Worm (Caenorhabditis elegans): ENCODE measurements around the gene dcn-1.

The dcn-1 gene

DNA sequence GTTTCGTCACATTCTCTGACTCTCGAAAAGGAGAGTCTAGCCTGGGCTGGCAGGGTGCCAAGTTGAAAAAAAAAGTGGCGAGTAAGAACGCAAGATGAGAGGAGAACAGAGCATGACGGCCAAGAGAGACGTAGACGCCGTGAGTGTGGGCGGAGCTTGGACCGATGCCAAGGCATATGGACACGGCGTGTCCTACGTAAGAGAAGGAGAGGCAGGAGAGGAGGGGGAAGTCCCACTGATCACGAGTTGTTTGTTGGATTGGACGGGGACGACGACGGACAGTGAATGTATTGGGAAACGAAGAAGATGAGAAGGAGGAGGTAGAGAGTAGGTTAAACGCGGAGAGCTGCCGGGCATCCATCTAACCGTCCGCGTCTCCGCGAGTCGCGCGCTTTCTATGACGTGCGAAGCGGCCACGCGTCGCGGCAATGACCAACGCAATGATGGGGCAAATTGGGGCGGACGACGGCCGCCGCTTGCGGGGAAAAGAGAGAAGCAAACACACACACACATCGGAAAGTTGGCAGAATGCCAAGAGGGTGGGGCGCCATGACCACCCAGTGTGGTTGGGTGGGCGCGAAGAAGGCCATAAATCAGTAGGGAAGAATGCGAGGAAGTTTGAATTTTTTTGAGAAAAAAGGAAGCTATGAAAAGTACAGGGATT lies 31.6 kb upstream of the dcn-1 start:
- TF ChIP-seq unc-39 (tag; optimal IDR thresholded peaks at IDR 0.05) (no peak), nhr-6 (tag; optimal IDR thresholded peaks at IDR 0.05) (peak; percentile 96), crh-2 (tag; optimal IDR thresholded peaks at IDR 0.05) (peak; percentile 97), nhr-77 (tag; optimal IDR thresholded peaks at IDR 0.05) (peak; percentile 27), nhr-237 (tag; optimal IDR thresholded peaks at IDR 0.05) (peak; percentile 58), nhr-12 (tag; optimal IDR thresholded peaks at IDR 0.05) (peak; percentile 67), F13H6.1 (tag; optimal IDR thresholded peaks at IDR 0.05) (peak; percentile 100), Y55F3AM.14 (GFP tag; optimal IDR thresholded peaks at IDR 0.05) (peak; percentile 99), elt-3 (tag; optimal IDR thresholded peaks at IDR 0.05) (no peak), nhr-129 (tag; optimal IDR thresholded peaks at IDR 0.05) (peak; percentile 96), snpc-4 (tag; optimal IDR thresholded peaks at IDR 0.05) (peak; percentile 91), lin-39 (tag; optimal IDR thresholded peaks at IDR 0.05) (peak; percentile 69), dmd-4 (tag; optimal IDR thresholded peaks at IDR 0.05) (peak; percentile 15), zag-1 (tag; optimal IDR thresholded peaks at IDR 0.05) (peak; percentile 95), sma-9 (GFP tag; optimal IDR thresholded peaks at IDR 0.05) (peak; percentile 100), sma-9 (tag; optimal IDR thresholded peaks at IDR 0.05) (peak; percentile 97), lin-13 (GFP tag; optimal IDR thresholded peaks at IDR 0.05) (peak; percentile 94), alr-1 (tag; optimal IDR thresholded peaks at IDR 0.05) (no peak), fos-1 (tag; optimal IDR thresholded peaks at IDR 0.05) (peak; percentile 94), unc-55 (GFP tag; optimal IDR thresholded peaks at IDR 0.05) (peak; percentile 87), nhr-25 (tag; optimal IDR thresholded peaks at IDR 0.05) (peak; percentile 98), ceh-82 (tag; optimal IDR thresholded peaks at IDR 0.05) (peak; percentile 74), blmp-1 (tag; optimal IDR thresholded peaks at IDR 0.05; ENCODE audit: insufficient read depth) (peak; percentile 82), nhr-23 (tag; optimal IDR thresholded peaks at IDR 0.05) (no peak), ztf-11 (tag; optimal IDR thresholded peaks at IDR 0.05) (peak; percentile 55), lsy-2 (tag; optimal IDR thresholded peaks at IDR 0.05) (peak; percentile 86 to 95), gmeb-1 (tag; optimal IDR thresholded peaks at IDR 0.05) (peak; percentile 78), skn-1 (tag; optimal IDR thresholded peaks at IDR 0.05) (peak; percentile 54), sma-3 (GFP tag; optimal IDR thresholded peaks at IDR 0.05) (peak; percentile 99), C34F6.9 (tag; optimal IDR thresholded peaks at IDR 0.05) (peak; percentile 96), ama-1 (optimal IDR thresholded peaks at IDR 0.05) (no peak), elt-1 (tag; optimal IDR thresholded peaks at IDR 0.05) (peak; percentile 30), nhr-11 (tag; optimal IDR thresholded peaks at IDR 0.05) (peak; percentile 70), mbf-1 (tag; optimal IDR thresholded peaks at IDR 0.05) (no peak), sem-4 (tag; optimal IDR thresholded peaks at IDR 0.05) (peak; percentile 99), lin-11 (tag; optimal IDR thresholded peaks at IDR 0.05) (peak; percentile 95), unc-62 (GFP tag; optimal IDR thresholded peaks at IDR 0.05) (peak; percentile 85), ceh-16 (tag; optimal IDR thresholded peaks at IDR 0.05) (peak; percentile 93), mdl-1 (tag; optimal IDR thresholded peaks at IDR 0.05) (peak; percentile 94 to 97), ztf-4 (tag; optimal IDR thresholded peaks at IDR 0.05) (peak; percentile 97), nhr-21 (tag; optimal IDR thresholded peaks at IDR 0.05) (peak; percentile 99), peb-1 (tag; optimal IDR thresholded peaks at IDR 0.05) (peak; percentile 90), ZK546.5 (tag; optimal IDR thresholded peaks at IDR 0.05) (peak; percentile 57), R02D3.7 (tag; optimal IDR thresholded peaks at IDR 0.05) (peak; percentile 3), egl-27 (tag; optimal IDR thresholded peaks at IDR 0.05) (peak; percentile 98), nhr-10 (tag; optimal IDR thresholded peaks at IDR 0.05) (peak; percentile 66), ztf-1 (GFP tag; conservative IDR thresholded peaks at IDR 0.05) (no peak), aly-2 (tag; optimal IDR thresholded peaks at IDR 0.05) (no peak), mab-5 (tag; optimal IDR thresholded peaks at IDR 0.05) (peak; percentile 93)

Data from whole organism, L2 larva.